Worm (Caenorhabditis elegans): ENCODE results near the gene plpp-1.2.

- no peak for TF ChIP-seq dao-5 (tag; optimal IDR thresholded peaks at IDR 0.05)
- TF ChIP-seq him-1 (tag; optimal IDR thresholded peaks at IDR 0.05), result peak; percentile 7
Measured at ce11 chrII:6489711-6490184, 4.5 kb downstream of the plpp-1.2 start, which contains the start of the genes snr-3 and rsp-5.

Measured in whole organism, L4/young adult.